Worm (Caenorhabditis elegans): ENCODE measurements around the gene smoc-1.

DNA sequence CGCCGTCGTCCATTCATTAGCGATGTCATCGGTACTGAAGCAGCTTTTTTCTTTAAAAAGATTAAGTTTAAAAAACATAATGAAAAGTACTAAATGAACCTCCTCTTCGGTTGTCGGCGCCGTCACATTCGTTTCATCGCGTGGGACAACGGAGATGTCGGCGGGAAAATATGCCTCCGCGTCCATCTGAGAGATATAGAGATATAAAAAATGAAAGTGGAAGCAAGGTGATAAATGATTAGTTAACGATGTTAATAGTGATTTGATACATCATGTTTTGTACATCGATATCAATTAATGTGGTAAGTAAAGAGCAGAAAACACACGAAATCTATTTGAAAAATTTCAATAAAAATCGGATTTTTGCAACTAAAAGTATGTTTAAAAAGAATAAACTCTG lies 29.8 kb downstream of the smoc-1 start, which contains the start of gene F55A11.7:
- TF ChIP-seq ccch-3 (GFP tag; optimal IDR thresholded peaks at IDR 0.05) (no peak), zfh-2 (GFP tag; conservative IDR thresholded peaks at IDR 0.05) (no peak), ceh-27 (GFP tag; optimal IDR thresholded peaks at IDR 0.05) (no peak), cebp-2 (GFP tag; IDR thresholded peaks at IDR 0.05) (no peak), ZK185.1 (tag; optimal IDR thresholded peaks at IDR 0.05; ENCODE audit: poor library complexity, severe bottlenecking) (no peak), ama-1 (optimal IDR thresholded peaks at IDR 0.05) (no peak), ama-1 (GFP tag; optimal IDR thresholded peaks at IDR 0.05) (no peak), hmg-1.2 (GFP tag; IDR thresholded peaks at IDR 0.05) (no peak)
